Fruit fly (Drosophila melanogaster) S2 (cell line): ENCODE data around the gene tna.

Experiments
- CG8478 ChIP-seq: fragments of >200 bp; optimal IDR thresholded peaks from 2 replicates; lab custom pipeline; 2018
- CTCF ChIP-seq, 2 experiments: fragments of >200 bp; optimal IDR thresholded peaks; 2 replicates each; lab custom pipeline; 2018

DNA sequence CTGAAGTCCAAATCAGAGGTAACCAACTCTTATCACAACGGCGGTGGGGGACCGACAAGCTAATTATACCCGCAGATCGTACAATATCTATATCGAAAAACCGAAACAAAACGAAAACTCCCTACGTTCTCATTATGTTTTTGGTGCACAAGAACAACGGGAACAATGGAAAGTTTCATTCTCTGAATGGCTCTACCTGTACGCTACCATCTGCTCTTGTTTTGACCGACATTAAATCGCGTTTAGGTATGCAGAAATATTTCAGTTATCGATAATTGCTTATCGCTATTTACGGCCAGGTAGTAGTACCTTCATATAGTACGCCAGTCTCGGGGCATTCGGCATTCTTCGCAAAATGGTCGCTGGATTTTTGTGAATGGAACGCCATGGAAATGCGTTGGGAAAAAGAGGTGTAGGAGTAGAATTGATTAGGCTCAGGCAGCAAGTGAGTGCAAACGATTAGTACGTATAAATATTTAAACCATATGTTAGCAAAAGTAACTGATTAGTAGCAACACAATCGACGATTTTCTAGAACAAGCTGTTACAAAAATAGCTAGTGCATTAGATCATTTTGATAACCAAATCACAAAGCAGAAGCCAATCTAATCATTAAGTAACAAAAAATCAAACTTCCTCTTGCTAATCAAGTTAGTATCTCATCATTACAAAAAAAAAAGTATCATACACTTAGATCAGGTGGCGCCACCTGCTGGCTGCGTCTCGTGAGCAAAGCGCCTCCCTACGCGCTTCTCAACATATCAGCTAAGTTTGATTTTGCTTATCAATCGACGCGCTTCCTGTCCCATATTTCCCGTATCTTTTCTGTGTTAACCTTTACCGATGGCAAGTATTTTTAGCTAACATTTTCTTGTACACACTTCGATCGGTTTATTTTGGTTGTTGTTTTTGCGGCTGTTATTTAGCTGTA lies 27.5 kb downstream of the tna start:
- TF ChIP-seq CG8478 (lab: Kevin White, UChicago): no peak
- TF ChIP-seq CTCF (optimal IDR thresholded peaks at IDR 0.05; lab: Kevin White, UChicago): peak; percentile 87 to 92
